Fruit fly (Drosophila melanogaster) whole organism: ENCODE results near the gene CG33764.

Experiments
- CG8478 ChIP-seq: fragments of >200 bp; optimal IDR thresholded peaks from 2 replicates; lab custom pipeline; 2018; ENCODE audit warnings: inconsistent platforms
- Dll ChIP-seq: fragments of >200 bp; optimal IDR thresholded peaks from 2 replicates; lab custom pipeline; 2017
- EcR ChIP-seq, 2 experiments: fragments of >200 bp; optimal IDR thresholded peaks; 2 replicates each; lab custom pipeline; 2017; ENCODE audit warnings: missing biosample characterization in 2 of 2, missing genetic modification characterization in 2 of 2, missing genetic modification reagents in 2 of 2
- pan ChIP-seq: fragments of >200 bp; optimal IDR thresholded peaks from 2 replicates; lab custom pipeline; 2017
- psq ChIP-seq: fragments of >200 bp; optimal IDR thresholded peaks from 2 replicates; lab custom pipeline; 2017
- usp ChIP-seq: fragments of >200 bp; optimal IDR thresholded peaks from 2 replicates; lab custom pipeline; 2017; ENCODE audit warnings: missing biosample characterization, missing genetic modification characterization, mixed read lengths

The CG33764 gene

dm6 chr3L:4225647-4226470 is 41.4 kb downstream of the CG33764 start:
- TF ChIP-seq CG8478 (lab: Kevin White, UChicago) (no peak), pan (lab: Kevin White, UChicago) (no peak), Dll (lab: Kevin White, UChicago) (no peak), EcR (GFP tag; optimal IDR thresholded peaks at IDR 0.05; lab: Kevin White, UChicago) (no peak)

- TF ChIP-seq CG8478 (lab: Kevin White, UChicago) (no peak), usp (GFP tag; lab: Kevin White, UChicago) (no peak), psq (lab: Kevin White, UChicago) (no peak), pan (lab: Kevin White, UChicago) (no peak), Dll (lab: Kevin White, UChicago) (no peak), EcR (GFP tag; optimal IDR thresholded peaks at IDR 0.05; lab: Kevin White, UChicago) (no peak)
Observed at dm6 chr3L:4221792-4222191, 45.5 kb downstream of the CG33764 start.

dm6 chr3L:4221226-4221770 is 46.0 kb downstream of the CG33764 start:
- TF ChIP-seq psq (lab: Kevin White, UChicago) (no peak), CG8478 (lab: Kevin White, UChicago) (no peak), pan (lab: Kevin White, UChicago) (no peak), EcR (GFP tag; optimal IDR thresholded peaks at IDR 0.05; lab: Kevin White, UChicago) (no peak), Dll (lab: Kevin White, UChicago) (no peak), usp (GFP tag; lab: Kevin White, UChicago) (no peak)

- TF ChIP-seq Dll (lab: Kevin White, UChicago), result no peak
- TF ChIP-seq EcR (GFP tag; optimal IDR thresholded peaks at IDR 0.05; lab: Kevin White, UChicago), result no peak
- no peak for TF ChIP-seq CG8478 (lab: Kevin White, UChicago)
Observed at dm6 chr3L:4220679-4221078, 46.6 kb downstream of the CG33764 start.

dm6 chr3L:4219291-4220228 is 47.7 kb downstream of the CG33764 start:
- TF ChIP-seq CG8478 (lab: Kevin White, UChicago), result no peak
- TF ChIP-seq usp (GFP tag; lab: Kevin White, UChicago), result no peak
- no peak for TF ChIP-seq Dll (lab: Kevin White, UChicago)
- no peak for TF ChIP-seq pan (lab: Kevin White, UChicago)
- TF ChIP-seq EcR (GFP tag; optimal IDR thresholded peaks at IDR 0.05; lab: Kevin White, UChicago), result no peak
- TF ChIP-seq psq (lab: Kevin White, UChicago), result no peak
